Worm (Caenorhabditis elegans): ENCODE measurements around the gene twk-11.

The twk-11 gene

ce11 chrV:6997041-6997552, 39.3 kb downstream of the twk-11 start, which contains the start of gene nhr-107:
nhr-107 (minus strand) TSS chrV:6997091.
- no peak for TF ChIP-seq unc-62 (GFP tag; optimal IDR thresholded peaks at IDR 0.05)

- no peak for TF ChIP-seq unc-62 (GFP tag; optimal IDR thresholded peaks at IDR 0.05)
Observed at ce11 chrV:6993999-6994398, 42.4 kb downstream of the twk-11 start.

DNA sequence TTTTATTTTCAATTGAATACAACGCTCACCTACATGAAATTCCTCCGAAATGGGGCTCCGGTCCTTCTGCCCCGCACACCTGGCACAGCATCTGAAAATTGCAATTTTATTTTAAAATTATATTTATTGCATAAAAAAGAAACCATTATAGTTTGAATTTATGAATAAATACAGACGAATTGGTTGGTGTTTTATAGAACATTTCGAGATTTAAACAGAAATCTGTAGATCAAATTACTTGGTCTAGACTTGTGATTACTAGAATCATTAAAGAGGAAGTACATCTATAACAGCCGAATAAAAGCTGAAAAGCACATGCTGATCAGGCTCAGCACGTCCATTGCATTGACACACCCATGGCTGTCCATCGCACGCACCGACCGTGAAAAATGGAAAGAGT, 44.6 kb downstream of the twk-11 start, which contains the start of gene nhr-162:
nhr-162 (minus strand) TSS at position 101 of the 400 bp plus-strand sequence.
- no peak for TF ChIP-seq unc-62 (GFP tag; optimal IDR thresholded peaks at IDR 0.05)

DNA sequence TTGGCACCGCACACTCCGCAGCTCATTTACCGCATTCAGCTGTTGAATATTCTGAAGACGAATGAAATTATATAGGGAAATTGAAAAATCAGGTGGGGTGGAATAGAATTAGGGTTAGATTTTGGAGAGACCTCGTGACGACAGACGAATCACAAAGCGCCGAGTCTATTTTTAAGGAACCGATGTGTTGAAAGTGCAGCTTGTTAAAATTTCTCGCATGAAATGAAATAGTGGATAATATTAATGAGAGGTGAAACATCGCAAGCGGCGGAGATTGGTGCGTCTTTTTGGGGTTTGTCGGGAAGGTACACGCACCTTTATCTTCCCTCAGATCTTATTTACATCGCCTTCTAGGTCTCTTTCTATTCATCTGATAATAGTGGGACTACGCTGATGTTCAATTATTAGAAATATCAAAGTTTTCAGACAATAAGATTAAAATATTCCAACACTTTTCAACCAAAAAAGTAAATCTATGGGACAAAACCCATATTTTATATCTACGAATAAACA, 46.7 kb downstream of the twk-11 start, which contains the start of gene nhr-140:
nhr-140 (minus strand) TSS at position 51 of the 513 bp plus-strand sequence.
- no peak for TF ChIP-seq unc-62 (GFP tag; optimal IDR thresholded peaks at IDR 0.05)

- TF ChIP-seq unc-62 (GFP tag; optimal IDR thresholded peaks at IDR 0.05) = no peak
Observed at ce11 chrV:6987673-6988072, 48.7 kb downstream of the twk-11 start, which contains the start of gene nhr-139. nhr-139 (minus strand) TSS chrV:6987773.

DNA sequence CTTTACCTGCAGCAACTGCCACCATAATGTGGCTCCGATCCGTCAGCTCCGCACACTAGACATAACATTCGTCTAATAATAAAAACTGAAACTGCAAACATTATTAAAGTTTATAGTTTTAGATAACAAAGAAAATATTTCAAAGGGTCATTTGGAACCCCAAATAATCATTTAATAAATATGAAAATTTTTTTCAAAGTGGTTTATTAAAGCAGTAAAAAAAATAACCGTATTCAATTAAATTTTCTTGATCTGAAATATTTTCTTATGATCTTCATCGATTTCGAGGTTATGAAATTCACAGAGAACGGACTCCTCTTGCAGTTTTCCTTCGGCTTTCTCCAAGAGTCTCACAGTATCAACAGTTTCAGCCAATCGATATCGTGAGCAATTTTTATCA, 50.4 kb downstream of the twk-11 start, which contains the start of gene nhr-163:
nhr-163 (minus strand) TSS at position 101 of the 400 bp plus-strand sequence.
- TF ChIP-seq unc-62 (GFP tag; optimal IDR thresholded peaks at IDR 0.05) = no peak

- no peak for TF ChIP-seq unc-62 (GFP tag; optimal IDR thresholded peaks at IDR 0.05)
Observed at ce11 chrV:6982813-6983212, 53.6 kb downstream of the twk-11 start, which contains the start of gene nhr-161. nhr-161 (minus strand) TSS chrV:6982913.

DNA sequence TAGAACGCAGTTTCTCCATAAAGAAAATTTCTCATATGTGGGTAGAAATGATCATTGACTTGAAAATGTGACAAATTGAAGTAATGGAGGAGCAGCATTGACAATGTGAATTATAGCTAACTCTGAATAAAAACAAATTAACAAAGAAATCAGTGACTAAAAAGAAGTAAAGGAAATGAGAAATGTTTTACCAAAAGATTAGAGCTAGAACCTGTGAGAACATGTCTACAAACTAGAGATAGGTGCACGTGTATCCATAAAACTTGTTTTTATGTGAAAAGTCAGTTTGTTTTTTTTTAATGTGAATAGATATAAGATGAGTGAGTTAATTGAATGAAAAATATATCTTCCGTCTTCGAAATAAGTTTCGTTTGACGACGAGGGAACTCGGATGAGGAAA, 57.4 kb downstream of the twk-11 start, which contains the start of gene sre-12:
sre-12 (minus strand) TSS at position 101 of the 400 bp plus-strand sequence.
- TF ChIP-seq unc-62 (GFP tag; optimal IDR thresholded peaks at IDR 0.05) = no peak
